Worm (Caenorhabditis elegans): ENCODE measurements around the gene F34D10.4.

F34D10.4 gene

DNA sequence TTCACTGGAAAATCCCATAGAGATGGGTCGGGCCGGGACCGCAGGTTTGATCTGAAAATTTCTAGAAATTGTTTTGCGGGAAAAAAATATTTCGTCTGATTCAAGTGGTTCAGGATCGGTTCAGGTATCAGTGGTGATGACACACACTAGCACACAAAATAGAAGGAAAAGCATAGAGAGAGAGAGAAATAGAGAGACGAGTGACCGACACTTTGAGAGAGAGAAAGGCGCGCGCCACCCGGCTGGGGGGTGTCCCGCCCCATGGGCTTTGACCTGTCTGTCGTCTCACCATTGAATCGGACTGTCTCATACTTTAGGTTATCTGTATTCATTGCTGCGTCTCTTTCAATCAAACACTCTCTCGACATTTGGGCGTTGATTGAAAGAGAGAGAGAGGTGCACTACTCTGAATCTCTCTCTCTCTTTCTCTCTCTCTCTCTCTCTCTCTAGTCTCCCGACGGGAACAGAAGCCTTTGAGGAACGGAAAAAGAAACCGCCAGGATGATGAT is 50.1 kb downstream of the F34D10.4 start, which contains the start of gene acy-3 (continued):
- TF ChIP-seq ceh-9 (tag; optimal IDR thresholded peaks at IDR 0.05) (no peak), ceh-48 (tag; optimal IDR thresholded peaks at IDR 0.05) (no peak), ttx-3 (tag; optimal IDR thresholded peaks at IDR 0.05) (no peak), C08G9.2 (tag; optimal IDR thresholded peaks at IDR 0.05) (no peak), nfya-1 (tag; optimal IDR thresholded peaks at IDR 0.05) (peak; percentile 47), zip-5 (tag; optimal IDR thresholded peaks at IDR 0.05) (no peak), hlh-8 (tag; optimal IDR thresholded peaks at IDR 0.05) (no peak), ceh-14 (tag; optimal IDR thresholded peaks at IDR 0.05) (no peak), hlh-13 (GFP tag; optimal IDR thresholded peaks at IDR 0.05) (no peak), pha-4 (tag; optimal IDR thresholded peaks at IDR 0.05) (no peak), pha-2 (tag; optimal IDR thresholded peaks at IDR 0.05) (no peak), K02D7.2 (tag; optimal IDR thresholded peaks at IDR 0.05) (no peak), ceh-19 (GFP tag; optimal IDR thresholded peaks at IDR 0.05) (no peak), hlh-30 (tag; optimal IDR thresholded peaks at IDR 0.05; ENCODE audit: insufficient read depth) (peak; percentile 13), tbx-7 (tag; optimal IDR thresholded peaks at IDR 0.05) (no peak)

Data from whole organism, late embryonic.